Fruit fly (Drosophila melanogaster) whole organism, embryonic: Measurements from ENCODE around the gene CG7945.

Experiments
- CG13424 ChIP-seq: fragments of 200-800 bp; sonication (Bioruptor generic); optimal IDR thresholded peaks from 2 replicates; lab custom pipeline; 2019; ENCODE audit warnings: missing biosample characterization, mild to moderate bottlenecking, missing genetic modification characterization, moderate library complexity
- CG3281 ChIP-seq: fragments of 200-800 bp; sonication (Bioruptor generic); optimal IDR thresholded peaks from 3 replicates; lab custom pipeline; 2017; ENCODE audit warnings: missing biosample characterization, mild to moderate bottlenecking, missing genetic modification characterization
- CG34224 ChIP-seq: fragments of 200-800 bp; sonication (Bioruptor generic); IDR thresholded peaks from 3 replicates; pipeline ENCODE4 v1.3.6; 2022; ENCODE audit warnings: missing biosample characterization, missing genetic modification characterization; ENCODE audit not compliant: partially characterized antibody
- ttk ChIP-seq: fragments of 200-800 bp; sonication (Bioruptor generic); IDR thresholded peaks from 2 replicates; pipeline ENCODE4 v2.1.2; 2022; ENCODE audit warnings: missing biosample characterization, missing genetic modification characterization
- usp ChIP-seq: fragments of >200 bp; optimal IDR thresholded peaks from 2 replicates; lab custom pipeline; 2017; ENCODE audit warnings: missing biosample characterization, missing genetic modification characterization

DNA sequence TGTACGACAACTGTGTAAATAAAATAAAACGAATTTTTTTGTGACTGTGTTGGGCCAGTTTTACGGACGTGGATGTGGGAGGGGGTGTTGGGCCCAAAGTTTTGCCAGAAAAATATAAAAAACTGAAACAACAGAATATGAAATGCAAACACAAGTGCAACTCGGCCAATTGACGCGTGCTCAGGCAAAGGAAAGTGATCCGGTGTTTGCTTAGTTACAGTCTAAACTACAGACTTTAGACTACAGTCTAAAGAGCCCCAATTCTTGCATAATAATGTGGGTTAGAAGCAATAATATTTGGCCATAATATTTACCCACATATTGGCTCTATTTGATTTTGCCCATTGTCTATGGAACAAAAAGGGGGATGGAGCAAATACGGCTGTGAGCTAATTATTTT lies 24.9 kb upstream of the CG7945 start:
- TF ChIP-seq ttk (GFP tag; lab: Robert Waterston, UW), result no peak
- TF ChIP-seq CG3281 (GFP tag; lab: Kevin White, UChicago), result peak; percentile 57
- no peak for TF ChIP-seq CG13424
- no peak for TF ChIP-seq usp (GFP tag; lab: Kevin White, UChicago)
- TF ChIP-seq CG34224 (GFP tag; lab: Robert Waterston, UW), result no peak
